Worm (Caenorhabditis elegans) whole organism, L3 larva: ENCODE results near the gene ZK1067.4.

Experiments used
- ceh-82 ChIP-seq: fragments of 150-350 bp; optimal IDR thresholded peaks from 2 replicates; lab custom pipeline; 2014; ENCODE audit warnings: missing biosample characterization, missing genetic modification characterization
- elt-1 ChIP-seq: fragments of 150-350 bp; optimal IDR thresholded peaks from 2 replicates; lab custom pipeline; 2014; ENCODE audit warnings: missing biosample characterization, missing genetic modification characterization
- fkh-10 ChIP-seq: sonication (generic microtip); optimal IDR thresholded peaks from 2 replicates; lab custom pipeline; 2017; ENCODE audit warnings: missing biosample characterization, missing genetic modification reagents, missing genetic modification characterization
- jun-1 ChIP-seq: fragments of 150-350 bp; optimal IDR thresholded peaks from 2 replicates; lab custom pipeline; 2014; ENCODE audit warnings: missing biosample characterization, missing genetic modification reagents, missing genetic modification characterization
- mdl-1 ChIP-seq: fragments of 150-350 bp; optimal IDR thresholded peaks from 2 replicates; lab custom pipeline; 2014; ENCODE audit warnings: missing biosample characterization, missing genetic modification characterization
- nhr-76 ChIP-seq: fragments of 150-350 bp; sonication (generic microtip); optimal IDR thresholded peaks from 5 replicates; lab custom pipeline; 2014; ENCODE audit warnings: missing biosample characterization, missing genetic modification characterization
- skn-1 ChIP-seq: fragments of 150-350 bp; optimal IDR thresholded peaks from 2 replicates; lab custom pipeline; 2014; ENCODE audit warnings: missing biosample characterization, missing genetic modification characterization
- unc-39 ChIP-seq: sonication (generic microtip); optimal IDR thresholded peaks from 4 replicates; lab custom pipeline; 2017; ENCODE audit warnings: missing biosample characterization, missing genetic modification characterization
- ztf-11 ChIP-seq: fragments of 150-350 bp; optimal IDR thresholded peaks from 2 replicates; lab custom pipeline; 2014; ENCODE audit warnings: missing biosample characterization, missing genetic modification characterization
- ztf-4 ChIP-seq: fragments of 150-350 bp; optimal IDR thresholded peaks from 2 replicates; lab custom pipeline; 2014; ENCODE audit warnings: missing biosample characterization, missing genetic modification characterization

ce11 chrII:9246648-9247047 is 36.5 kb downstream of the ZK1067.4 start, which contains the start of gene T26C5.5:
- no peak for TF ChIP-seq nhr-76 (tag; lab: Kevin White, UChicago)
- TF ChIP-seq jun-1 (tag; lab: Kevin White, UChicago) = no peak
- no peak for TF ChIP-seq ztf-11
- TF ChIP-seq fkh-10 = no peak
- TF ChIP-seq mdl-1 = no peak
- TF ChIP-seq unc-39 (tag; lab: Kevin White, UChicago) = no peak
- no peak for TF ChIP-seq ztf-4 (tag; lab: Kevin White, UChicago)
- TF ChIP-seq elt-1 (tag; lab: Kevin White, UChicago) = no peak
- no peak for TF ChIP-seq skn-1 (tag; lab: Kevin White, UChicago)
- TF ChIP-seq ceh-82 (tag; lab: Kevin White, UChicago) = no peak
